Fruit fly (Drosophila melanogaster) whole organism, embryonic: ENCODE measurements around the gene CG13131.

Experiments
- B-H1 ChIP-seq: fragments of 200-800 bp; sonication (Bioruptor generic); IDR thresholded peaks from 3 replicates; pipeline ENCODE4 v1.3.6; 2022; ENCODE audit warnings: missing biosample characterization, missing genetic modification characterization
- B-H2 ChIP-seq: fragments of 200-800 bp; sonication (Bioruptor generic); optimal IDR thresholded peaks from 2 replicates; lab custom pipeline; 2018; ENCODE audit warnings: missing biosample characterization, mild to moderate bottlenecking, missing genetic modification characterization
- Bdp1 ChIP-seq: fragments of 200-800 bp; sonication (Bioruptor generic); optimal IDR thresholded peaks from 3 replicates; lab custom pipeline; 2016; ENCODE audit warnings: missing biosample characterization, missing genetic modification characterization
- CG11696 ChIP-seq: fragments of 200-800 bp; sonication (Bioruptor generic); IDR thresholded peaks from 2 replicates; pipeline ENCODE4 v1.3.6; 2022; ENCODE audit warnings: missing biosample characterization, missing genetic modification characterization
- CG13123 ChIP-seq: fragments of 200-800 bp; sonication (Bioruptor generic); optimal IDR thresholded peaks from 2 replicates; lab custom pipeline; 2016; ENCODE audit warnings: missing biosample characterization, missing genetic modification characterization
- CG17328 ChIP-seq: fragments of 200-800 bp; sonication (Bioruptor generic); IDR thresholded peaks from 2 replicates; pipeline ENCODE4 v1.3.6; 2022; ENCODE audit warnings: missing biosample characterization, missing genetic modification characterization
- CG17361 ChIP-seq: fragments of 200-800 bp; sonication (Bioruptor generic); IDR thresholded peaks from 3 replicates; pipeline ENCODE4 v1.3.6; 2022; ENCODE audit warnings: missing biosample characterization, missing genetic modification characterization
- CG17568 ChIP-seq: fragments of 200-800 bp; sonication (Bioruptor generic); optimal IDR thresholded peaks from 2 replicates; lab custom pipeline; 2018; ENCODE audit warnings: missing biosample characterization, mild to moderate bottlenecking, missing genetic modification characterization, moderate library complexity
- CG2116 ChIP-seq: fragments of 200-800 bp; sonication (Bioruptor generic); optimal IDR thresholded peaks from 3 replicates; lab custom pipeline; 2018; ENCODE audit warnings: missing biosample characterization, mild to moderate bottlenecking, missing genetic modification characterization
- CG2120 ChIP-seq: fragments of 200-800 bp; sonication (Bioruptor generic); optimal IDR thresholded peaks from 3 replicates; lab custom pipeline; 2016; ENCODE audit warnings: missing biosample characterization, missing genetic modification characterization
- CG2199 ChIP-seq: fragments of 200-800 bp; sonication (Bioruptor generic); IDR thresholded peaks from 3 replicates; pipeline ENCODE4 v1.3.6; 2022; ENCODE audit warnings: missing biosample characterization, missing genetic modification characterization
- CG30020 ChIP-seq: fragments of 200-800 bp; optimal IDR thresholded peaks from 2 replicates; lab custom pipeline; 2019; ENCODE audit warnings: missing biosample characterization, mild to moderate bottlenecking, missing genetic modification characterization, moderate library complexity
- CG30403 ChIP-seq: fragments of 200-800 bp; sonication (Bioruptor generic); optimal IDR thresholded peaks from 3 replicates; lab custom pipeline; 2016; ENCODE audit warnings: missing biosample characterization, missing genetic modification characterization
- CG3163 ChIP-seq: fragments of 200-800 bp; sonication (Bioruptor generic); optimal IDR thresholded peaks from 3 replicates; lab custom pipeline; 2016; ENCODE audit warnings: missing biosample characterization, missing genetic modification characterization
- CG32772 ChIP-seq: fragments of 200-800 bp; sonication (Bioruptor generic); IDR thresholded peaks from 2 replicates; pipeline ENCODE4 v1.3.6; 2022; ENCODE audit warnings: missing biosample characterization, missing genetic modification characterization
- CG4854 ChIP-seq: fragments of 200-800 bp; sonication (Bioruptor generic); optimal IDR thresholded peaks from 2 replicates; lab custom pipeline; 2016; ENCODE audit warnings: missing biosample characterization, missing genetic modification characterization, inconsistent platforms
- CG5953 ChIP-seq: fragments of 200-800 bp; sonication (Bioruptor generic); IDR thresholded peaks from 2 replicates; pipeline ENCODE4 v1.3.6; 2022; ENCODE audit warnings: missing biosample characterization, missing genetic modification characterization
- CG7987 ChIP-seq: fragments of 200-800 bp; sonication (Bioruptor generic); optimal IDR thresholded peaks from 2 replicates; lab custom pipeline; 2018; ENCODE audit warnings: missing biosample characterization, mild to moderate bottlenecking, missing genetic modification characterization, moderate library complexity
- CG8388 ChIP-seq: fragments of 200-800 bp; sonication (Bioruptor generic); optimal IDR thresholded peaks from 2 replicates; lab custom pipeline; 2019; ENCODE audit warnings: missing biosample characterization, mild to moderate bottlenecking, missing genetic modification characterization, moderate library complexity
- CkIIα-i1 ChIP-seq: fragments of 200-800 bp; sonication (Bioruptor generic); IDR thresholded peaks from 2 replicates; pipeline ENCODE4 v1.3.6; 2022; ENCODE audit warnings: missing biosample characterization, missing genetic modification characterization
- D19A ChIP-seq: fragments of 200-800 bp; optimal IDR thresholded peaks from 3 replicates; lab custom pipeline; 2019; ENCODE audit warnings: missing biosample characterization, mild to moderate bottlenecking, missing genetic modification characterization, moderate library complexity
- Dp ChIP-seq: fragments of 200-800 bp; sonication (Bioruptor generic); optimal IDR thresholded peaks from 2 replicates; lab custom pipeline; 2018; ENCODE audit warnings: missing biosample characterization, mild to moderate bottlenecking, missing genetic modification characterization, moderate library complexity
- Eip74EF ChIP-seq, 2 experiments: fragments of 200-800 bp in 1 of 2; fragments of >200 bp in 1 of 2; sonication (Bioruptor generic) in 1 of 2; optimal IDR thresholded peaks; 2 replicates each; lab custom pipeline; 2017 to 2019; ENCODE audit warnings: missing biosample characterization in 2 of 2, missing genetic modification characterization in 2 of 2, mild to moderate bottlenecking in 1 of 2, moderate library complexity in 1 of 2
- Ets65A ChIP-seq: fragments of 200-800 bp; sonication (Bioruptor generic); peaks from one replicate; lab custom pipeline; 2016; ENCODE audit warnings: missing biosample characterization, missing genetic modification characterization
- Ets97D ChIP-seq: fragments of 200-800 bp; sonication (Bioruptor generic); optimal IDR thresholded peaks from 3 replicates; lab custom pipeline; 2016; ENCODE audit warnings: missing biosample characterization, missing genetic modification characterization
- Gsc ChIP-seq: fragments of 200-800 bp; sonication (Bioruptor generic); IDR thresholded peaks from 2 replicates; pipeline ENCODE4 v1.3.6; 2022; ENCODE audit warnings: missing biosample characterization, missing genetic modification characterization
- HLHmδ ChIP-seq: fragments of 200-800 bp; sonication (Bioruptor generic); optimal IDR thresholded peaks from 2 replicates; lab custom pipeline; 2018; ENCODE audit warnings: missing biosample characterization, mild to moderate bottlenecking, missing genetic modification characterization, moderate library complexity
- Hr78 ChIP-seq, 2 experiments: fragments of 200-800 bp in 1 of 2; fragments of >200 bp in 1 of 2; sonication (Bioruptor generic) in 1 of 2; optimal IDR thresholded peaks; 2 replicates each; lab custom pipeline; 2017 to 2019; ENCODE audit warnings: missing biosample characterization in 2 of 2, missing genetic modification characterization in 2 of 2, mild to moderate bottlenecking in 1 of 2, moderate library complexity in 1 of 2
- Jarid2 ChIP-seq: fragments of 200-800 bp; sonication (Bioruptor generic); optimal IDR thresholded peaks from 3 replicates; lab custom pipeline; 2017; ENCODE audit warnings: mild to moderate bottlenecking, missing biosample characterization, missing genetic modification reagents, missing genetic modification characterization
- Nf-YA ChIP-seq: fragments of 200-800 bp; sonication (Bioruptor generic); IDR thresholded peaks from 2 replicates; pipeline ENCODE4 v1.3.6; 2022; ENCODE audit warnings: missing biosample characterization, missing genetic modification characterization
- Nf-YC ChIP-seq: fragments of 200-800 bp; optimal IDR thresholded peaks from 3 replicates; lab custom pipeline; 2019; ENCODE audit warnings: missing biosample characterization, mild to moderate bottlenecking, missing genetic modification characterization, moderate library complexity
- Sox102F ChIP-seq: fragments of 200-800 bp; sonication (Bioruptor generic); optimal IDR thresholded peaks from 2 replicates; lab custom pipeline; 2018; ENCODE audit warnings: missing biosample characterization, mild to moderate bottlenecking, missing genetic modification characterization, moderate library complexity
- Sry-δ ChIP-seq: fragments of 200-800 bp; sonication (Bioruptor generic); optimal IDR thresholded peaks from 2 replicates; lab custom pipeline; 2016; ENCODE audit warnings: missing biosample characterization, missing genetic modification characterization
- cg ChIP-seq: fragments of 200-800 bp; sonication (Bioruptor generic); optimal IDR thresholded peaks from 3 replicates; lab custom pipeline; 2019; ENCODE audit warnings: missing biosample characterization, mild to moderate bottlenecking, missing genetic modification characterization, moderate library complexity
- corto ChIP-seq: fragments of 200-800 bp; sonication (Bioruptor generic); optimal IDR thresholded peaks from 2 replicates; lab custom pipeline; 2016; ENCODE audit warnings: missing biosample characterization, mild to moderate bottlenecking, missing genetic modification characterization, moderate library complexity
- fd64A ChIP-seq: fragments of 200-800 bp; sonication (Bioruptor generic); optimal IDR thresholded peaks from 3 replicates; lab custom pipeline; 2018; ENCODE audit warnings: missing biosample characterization, mild to moderate bottlenecking, missing genetic modification characterization
- gcm ChIP-seq: fragments of 200-800 bp; sonication (Bioruptor generic); optimal IDR thresholded peaks from 2 replicates; lab custom pipeline; 2019; ENCODE audit warnings: missing biosample characterization, mild to moderate bottlenecking, missing genetic modification characterization, moderate library complexity
- ken ChIP-seq: fragments of 200-800 bp; sonication (Bioruptor generic); IDR thresholded peaks from 3 replicates; pipeline ENCODE4 v1.3.6; 2022; ENCODE audit warnings: missing biosample characterization, missing genetic modification characterization
- mam ChIP-seq: fragments of 200-800 bp; sonication (Bioruptor generic); optimal IDR thresholded peaks from 3 replicates; lab custom pipeline; 2016; ENCODE audit warnings: missing biosample characterization, missing genetic modification characterization
- nom ChIP-seq: fragments of 200-800 bp; sonication (Bioruptor generic); optimal IDR thresholded peaks from 2 replicates; lab custom pipeline; 2017; ENCODE audit warnings: missing biosample characterization, missing genetic modification characterization, mild to moderate bottlenecking, moderate library complexity, missing genetic modification reagents
- onecut ChIP-seq: fragments of 200-800 bp; sonication (Bioruptor generic); IDR thresholded peaks from 2 replicates; pipeline ENCODE4 v1.3.6; 2022; ENCODE audit warnings: missing biosample characterization, missing genetic modification characterization
- org-1 ChIP-seq: fragments of 200-800 bp; sonication (Bioruptor generic); optimal IDR thresholded peaks from 2 replicates; lab custom pipeline; 2017; ENCODE audit warnings: missing biosample characterization, missing genetic modification characterization
- pum ChIP-seq: fragments of 200-800 bp; sonication (Bioruptor generic); optimal IDR thresholded peaks from 2 replicates; lab custom pipeline; 2016; ENCODE audit warnings: missing biosample characterization, missing genetic modification characterization
- sima ChIP-seq: fragments of 200-800 bp; sonication (Bioruptor generic); optimal IDR thresholded peaks from 2 replicates; lab custom pipeline; 2016; ENCODE audit warnings: missing biosample characterization, missing genetic modification characterization
- slp2 ChIP-seq: fragments of 200-800 bp; sonication (Bioruptor generic); optimal IDR thresholded peaks from 2 replicates; lab custom pipeline; 2016; ENCODE audit warnings: missing biosample characterization, missing genetic modification characterization
- tgo ChIP-seq: fragments of 200-800 bp; sonication (Bioruptor generic); IDR thresholded peaks from 3 replicates; pipeline ENCODE4 v1.3.6; 2022; ENCODE audit warnings: missing biosample characterization, missing genetic modification characterization
- unpg ChIP-seq: fragments of 200-800 bp; sonication (Bioruptor generic); optimal IDR thresholded peaks from 3 replicates; lab custom pipeline; 2018; ENCODE audit warnings: missing biosample characterization, mild to moderate bottlenecking, missing genetic modification characterization, moderate library complexity
- vfl ChIP-seq: fragments of 200-800 bp; sonication (Bioruptor generic); optimal IDR thresholded peaks from 2 replicates; lab custom pipeline; 2016; ENCODE audit warnings: missing biosample characterization, missing genetic modification characterization

Gene CG13131

DNA sequence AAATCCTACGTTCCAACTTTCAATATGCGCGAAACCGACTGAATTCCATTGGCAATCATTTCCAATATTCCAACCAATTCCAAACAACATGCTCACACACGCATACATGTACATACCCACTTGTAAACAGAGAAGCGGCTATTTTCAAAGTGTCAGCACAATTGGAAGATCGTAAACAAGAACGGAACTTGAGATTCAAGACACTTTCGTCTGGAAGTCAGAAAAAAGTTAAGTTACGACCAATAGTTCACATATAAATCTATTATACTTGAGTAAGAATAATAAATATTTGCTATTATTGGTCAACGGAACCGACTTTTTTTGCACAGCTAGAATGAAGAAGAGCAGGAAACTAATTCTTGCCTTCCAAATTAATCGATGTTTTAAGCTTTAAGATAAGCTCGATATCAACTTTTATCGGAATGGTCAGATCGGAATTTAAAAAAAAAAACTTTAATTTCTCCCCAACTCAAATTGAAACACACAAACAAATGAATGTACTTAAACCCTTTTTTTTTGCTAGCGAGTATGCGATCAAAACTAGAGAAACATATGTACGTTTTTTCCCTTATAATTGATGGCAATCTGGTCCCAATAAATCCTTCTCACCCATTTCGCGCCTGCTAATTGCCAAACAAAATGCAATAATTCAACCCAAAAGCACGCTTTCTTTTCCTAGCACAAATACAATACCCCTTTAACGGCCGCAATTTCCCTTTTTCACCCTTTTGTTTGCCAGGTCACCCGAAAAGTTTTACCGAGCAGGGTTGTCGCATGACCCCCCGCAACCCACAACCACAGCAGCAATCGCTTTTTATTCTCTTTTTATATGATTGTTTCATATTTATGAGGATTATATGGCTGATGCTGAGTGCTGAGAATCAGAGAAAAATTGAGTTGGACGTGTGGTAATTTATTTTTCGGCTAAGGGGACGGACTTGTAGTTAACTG is 14.6 kb downstream of the CG13131 start, which contains the start of the genes CG31875 and SoYb (continued):
- peak; percentile 29 for TF ChIP-seq CG7987 (GFP tag; lab: Kevin White, UChicago)
- TF ChIP-seq sima (GFP tag; lab: Kevin White, UChicago) = no peak
- no peak for TF ChIP-seq Hr78 (GFP tag; optimal IDR thresholded peaks at IDR 0.05; lab: Kevin White, UChicago)
- TF ChIP-seq Ets65A (GFP tag; lab: Kevin White, UChicago) = peak; percentile 87
- no peak for TF ChIP-seq Gsc (GFP tag; lab: Robert Waterston, UW)
- TF ChIP-seq CG2199 = 0 out of 3 replicates have a peak, but pooled peaks have one; percentile 65
- no peak for TF ChIP-seq CG4854 (GFP tag; lab: Kevin White, UChicago)
- TF ChIP-seq Jarid2 (GFP tag; lab: Kevin White, UChicago) = no peak
- peak in 1 of 2 experiments; percentile 25 for TF ChIP-seq Eip74EF (GFP tag; optimal IDR thresholded peaks at IDR 0.05; lab: Kevin White, UChicago)
- no peak for TF ChIP-seq CkIIα-i1
- peak; percentile 39 for TF ChIP-seq cg (GFP tag; lab: Kevin White, UChicago)
- TF ChIP-seq CG11696 (GFP tag; lab: Robert Waterston, UW) = no peak
- peak; percentile 5 for TF ChIP-seq corto (GFP tag; lab: Kevin White, UChicago)
- TF ChIP-seq Ets97D (GFP tag; lab: Kevin White, UChicago) = peak; percentile 9
- TF ChIP-seq gcm (GFP tag; lab: Kevin White, UChicago) = no peak
- TF ChIP-seq tgo (GFP tag; lab: Robert Waterston, UW) = no peak
- TF ChIP-seq CG17328 (GFP tag; lab: Robert Waterston, UW) = 0 out of 2 replicates have a peak, but pooled peaks have one; percentile 9
- TF ChIP-seq HLHmδ (GFP tag; lab: Kevin White, UChicago) = no peak
- no peak for TF ChIP-seq B-H1

DNA sequence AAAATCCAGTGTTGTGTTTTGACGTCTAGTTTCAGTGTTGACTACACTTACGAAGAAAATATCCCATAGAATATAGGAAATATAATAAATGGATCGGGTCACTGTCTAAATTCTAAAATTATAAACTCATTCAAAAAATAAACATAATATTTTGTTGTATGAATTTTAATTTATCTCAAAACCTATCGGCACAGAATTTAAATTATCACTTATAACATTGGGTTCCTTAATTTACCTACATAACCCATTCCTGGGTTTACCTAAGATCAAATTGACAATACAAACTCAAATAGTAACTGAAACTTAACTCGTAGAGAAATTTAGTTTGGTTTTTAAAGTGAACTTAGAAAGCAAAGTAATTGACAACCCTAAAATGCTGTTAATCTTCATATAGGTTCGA is 20.7 kb downstream of the CG13131 start:
- TF ChIP-seq D19A (tag; lab: Kevin White, UChicago) (peak; percentile 27), CG30403 (GFP tag; lab: Kevin White, UChicago) (peak; percentile 22), onecut (GFP tag; lab: Robert Waterston, UW) (no peak), CG32772 (GFP tag; lab: Robert Waterston, UW) (no peak), ken (GFP tag; lab: Robert Waterston, UW) (no peak), nom (GFP tag; lab: Kevin White, UChicago) (no peak), slp2 (GFP tag; lab: Kevin White, UChicago) (no peak), Bdp1 (GFP tag; lab: Kevin White, UChicago) (no peak), Ets97D (GFP tag; lab: Kevin White, UChicago) (no peak), pum (GFP tag; lab: Kevin White, UChicago) (peak; percentile 30), Nf-YC (tag; lab: Kevin White, UChicago) (no peak), vfl (GFP tag; lab: Kevin White, UChicago) (no peak), fd64A (no peak), CG17568 (no peak), Sox102F (GFP tag; lab: Kevin White, UChicago) (peak; percentile 17), CG30020 (peak; percentile 19), B-H2 (GFP tag; lab: Kevin White, UChicago) (no peak), CG5953 (GFP tag; lab: Robert Waterston, UW) (no peak), unpg (no peak), Nf-YA (no peak), mam (peak; percentile 21), CG17361 (peak; percentile 48; the same call in 1 of the 3 replicates), sima (GFP tag; lab: Kevin White, UChicago) (no peak), CG2120 (GFP tag; lab: Kevin White, UChicago) (no peak), CG13123 (GFP tag; lab: Kevin White, UChicago) (no peak), CG2116 (GFP tag; lab: Kevin White, UChicago) (peak; percentile 26), CG8388 (GFP tag; lab: Kevin White, UChicago) (peak; percentile 22), org-1 (GFP tag; lab: Kevin White, UChicago) (no peak), Dp (GFP tag; lab: Kevin White, UChicago) (no peak), CG3163 (GFP tag; lab: Kevin White, UChicago) (no peak), Sry-δ (GFP tag; lab: Kevin White, UChicago) (peak; percentile 13)
